Fruit fly (Drosophila melanogaster): ENCODE measurements around the gene CG7694.

DNA sequence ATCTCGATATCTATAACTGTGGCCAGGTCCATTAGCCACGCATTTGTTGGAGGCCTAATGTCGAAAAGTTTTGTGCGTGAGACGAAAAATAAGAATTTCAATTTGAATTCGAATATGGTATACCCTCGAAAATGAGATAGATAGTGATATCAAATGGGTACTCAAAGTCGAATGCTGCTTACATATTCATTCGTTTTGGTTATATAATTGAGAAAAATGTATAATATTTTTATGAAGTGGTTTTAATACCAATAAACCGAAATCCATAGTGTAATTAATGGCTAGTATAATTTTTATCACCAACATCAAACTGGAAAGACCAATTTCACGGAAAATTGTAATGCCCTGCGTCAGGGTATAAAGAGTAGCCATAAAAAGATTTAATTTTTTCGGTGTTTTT, 60.2 kb downstream of the CG7694 start:
- no peak for TF ChIP-seq rn (GFP tag; IDR thresholded peaks at IDR 0.05)
- TF ChIP-seq Pif1B (GFP tag; optimal IDR thresholded peaks at IDR 0.05): no peak
- TF ChIP-seq fd96Ca (GFP tag; IDR thresholded peaks at IDR 0.05): no peak
- TF ChIP-seq CG17806 (tag; optimal IDR thresholded peaks at IDR 0.05): no peak
- no peak for TF ChIP-seq EcR (GFP tag; optimal IDR thresholded peaks at IDR 0.05)

Measured in whole organism, pupa.